Worm (Caenorhabditis elegans) whole organism, L4 larva: ENCODE data around the gene srh-298.

Experiments used
- R02D3.7 ChIP-seq: fragments of 150-350 bp; sonication (generic microtip); optimal IDR thresholded peaks from 3 replicates; lab custom pipeline; 2014; ENCODE audit warnings: missing biosample characterization, missing genetic modification characterization
- T20F7.1 ChIP-seq: fragments of 200-800 bp; sonication (Bioruptor generic); optimal IDR thresholded peaks from 2 replicates; lab custom pipeline; 2018; ENCODE audit warnings: mild to moderate bottlenecking, missing genetic modification characterization, missing compliant biosample characterization
- T26A8.4 ChIP-seq: fragments of 200-800 bp; sonication (Bioruptor generic); IDR thresholded peaks from 2 replicates; pipeline ENCODE4 v1.3.6; 2022; ENCODE audit warnings: missing genetic modification characterization, missing compliant biosample characterization
- Y105C5A.15 ChIP-seq: fragments of 200-800 bp; sonication (Bioruptor generic); IDR thresholded peaks from 2 replicates; pipeline ENCODE4 v1.3.6; 2022; ENCODE audit warnings: missing genetic modification characterization, missing compliant biosample characterization
- Y75B8A.6 ChIP-seq: fragments of 200-800 bp; sonication (Bioruptor generic); IDR thresholded peaks from 2 replicates; pipeline ENCODE4 v1.3.6; 2022; ENCODE audit warnings: missing genetic modification reagents, missing genetic modification characterization, missing compliant biosample characterization
- aha-1 ChIP-seq: fragments of 150-350 bp; peaks from one replicate; lab custom pipeline; 2014; ENCODE audit warnings: missing biosample characterization, missing genetic modification characterization
- ama-1 ChIP-seq: fragments of 150-350 bp; optimal IDR thresholded peaks from 2 replicates; lab custom pipeline; 2014; ENCODE audit warnings: inconsistent platforms, mixed read lengths
- attf-4 ChIP-seq: sonication (generic microtip); optimal IDR thresholded peaks from 3 replicates; lab custom pipeline; 2017; ENCODE audit warnings: missing biosample characterization, missing genetic modification characterization
- ces-1 ChIP-seq: fragments of 150-350 bp; sonication (generic microtip); optimal IDR thresholded peaks from 4 replicates; lab custom pipeline; 2014; ENCODE audit warnings: missing biosample characterization, missing genetic modification reagents, missing genetic modification characterization
- daf-12 ChIP-seq: fragments of 150-350 bp; optimal IDR thresholded peaks from 2 replicates; lab custom pipeline; 2014; ENCODE audit warnings: missing biosample characterization, missing genetic modification reagents, missing genetic modification characterization
- dmd-9 ChIP-seq: fragments of 200-800 bp; sonication (Bioruptor generic); IDR thresholded peaks from 2 replicates; pipeline ENCODE4 v1.3.6; 2022; ENCODE audit warnings: missing genetic modification reagents, missing genetic modification characterization, missing compliant biosample characterization
- egl-27 ChIP-seq: sonication (generic microtip); optimal IDR thresholded peaks from 3 replicates; lab custom pipeline; 2017; ENCODE audit warnings: missing biosample characterization, missing genetic modification reagents, missing genetic modification characterization
- hif-1 ChIP-seq, 2 experiments: sonication (generic microtip); optimal IDR thresholded peaks; 2 replicates each; lab custom pipeline; 2016 to 2017; ENCODE audit warnings: missing compliant biosample characterization in 2 of 2, missing genetic modification characterization in 2 of 2, missing genetic modification reagents in 2 of 2, missing genotype in 2 of 2, mild to moderate bottlenecking in 1 of 2
- jun-1 ChIP-seq: fragments of 150-350 bp; optimal IDR thresholded peaks from 2 replicates; lab custom pipeline; 2014; ENCODE audit warnings: missing biosample characterization, missing genetic modification reagents, missing genetic modification characterization
- lin-29 ChIP-seq: fragments of 200-800 bp; sonication (Bioruptor generic); IDR thresholded peaks from 2 replicates; pipeline ENCODE4 v1.3.6; 2022; ENCODE audit warnings: missing genetic modification reagents, missing genetic modification characterization, missing compliant biosample characterization
- madf-5 ChIP-seq, 2 experiments: fragments of 200-800 bp; sonication (Bioruptor generic); IDR thresholded peaks; 2 replicates each; pipeline ENCODE4 v1.3.6; 2022; ENCODE audit warnings: missing compliant biosample characterization in 2 of 2, missing genetic modification characterization in 2 of 2
- madf-9 ChIP-seq: fragments of 200-800 bp; sonication (Bioruptor generic); conservative IDR thresholded peaks from 2 replicates; pipeline ENCODE4 v1.3.6; 2022; ENCODE audit warnings: missing genetic modification reagents, missing genetic modification characterization, missing compliant biosample characterization
- mdl-1 ChIP-seq, 2 experiments: fragments of 150-350 bp in 1 of 2; sonication (generic microtip) in 1 of 2; optimal IDR thresholded peaks; 2 replicates each; lab custom pipeline; 2014 to 2017; ENCODE audit warnings: missing biosample characterization in 2 of 2, missing genetic modification characterization in 2 of 2
- mdt-29 ChIP-seq: fragments of 200-800 bp; sonication (Bioruptor generic); IDR thresholded peaks from 2 replicates; pipeline ENCODE4 v1.3.6; 2022; ENCODE audit warnings: missing genetic modification reagents, missing genetic modification characterization, missing compliant biosample characterization
- mep-1 ChIP-seq: fragments of 150-350 bp; sonication (generic microtip); optimal IDR thresholded peaks from 3 replicates; lab custom pipeline; 2014; ENCODE audit warnings: missing biosample characterization, missing genetic modification characterization
- nhr-11 ChIP-seq: fragments of 150-350 bp; optimal IDR thresholded peaks from 2 replicates; lab custom pipeline; 2014; ENCODE audit warnings: missing biosample characterization, missing genetic modification characterization
- nhr-25 ChIP-seq: sonication (generic microtip); optimal IDR thresholded peaks from 2 replicates; lab custom pipeline; 2017; ENCODE audit warnings: missing genetic modification characterization, mild to moderate bottlenecking, missing compliant biosample characterization, antibody characterized with exemption, moderate library complexity, borderline replicate concordance; ENCODE audit not compliant: insufficient read depth
- nhr-41 ChIP-seq: fragments of 200-800 bp; sonication (Bioruptor generic); IDR thresholded peaks from 2 replicates; pipeline ENCODE4 v1.3.6; 2022; ENCODE audit warnings: missing genetic modification reagents, missing genetic modification characterization, missing compliant biosample characterization
- nhr-48 ChIP-seq: sonication (generic microtip); optimal IDR thresholded peaks from 2 replicates; lab custom pipeline; 2016; ENCODE audit warnings: mild to moderate bottlenecking, missing genetic modification characterization, missing compliant biosample characterization
- nhr-77 ChIP-seq: fragments of 150-350 bp; optimal IDR thresholded peaks from 2 replicates; lab custom pipeline; 2014; ENCODE audit warnings: missing biosample characterization, missing genetic modification characterization
- pha-4 ChIP-seq, 2 experiments: fragments of 150-350 bp in 1 of 2; fragments of 200-800 bp in 1 of 2; sonication (Bioruptor generic) in 1 of 2; IDR thresholded peaks in 1 of 2; optimal IDR thresholded peaks in 1 of 2; 2 replicates each; pipeline versions ENCODE4 v1.3.6 to Lab custom; 2014 to 2022; ENCODE audit warnings: missing genetic modification characterization in 2 of 2, missing genetic modification reagents in 2 of 2, missing biosample characterization in 1 of 2, missing compliant biosample characterization in 1 of 2
- pqm-1 ChIP-seq: sonication (generic microtip); optimal IDR thresholded peaks from 2 replicates; lab custom pipeline; 2017; ENCODE audit warnings: missing biosample characterization, missing genetic modification characterization
- rbr-2 ChIP-seq: sonication (generic microtip); optimal IDR thresholded peaks from 2 replicates; lab custom pipeline; 2016; ENCODE audit warnings: missing genotype, missing genetic modification characterization, missing compliant biosample characterization
- saeg-2 ChIP-seq: fragments of 200-800 bp; sonication (Bioruptor generic); IDR thresholded peaks from 2 replicates; pipeline ENCODE4 v1.3.6; 2022; ENCODE audit warnings: missing genetic modification reagents, missing genetic modification characterization, missing compliant biosample characterization
- sdz-12 ChIP-seq: fragments of 200-800 bp; sonication (Bioruptor generic); optimal IDR thresholded peaks from 2 replicates; lab custom pipeline; 2018; ENCODE audit warnings: mild to moderate bottlenecking, missing genetic modification characterization, missing compliant biosample characterization
- set-16 ChIP-seq: fragments of 200-800 bp; sonication (Bioruptor generic); IDR thresholded peaks from 2 replicates; pipeline ENCODE4 v1.3.6; 2022; ENCODE audit warnings: missing genetic modification reagents, missing genetic modification characterization, missing compliant biosample characterization
- unc-62 ChIP-seq, 3 experiments: fragments of 150-350 bp in 1 of 3; sonication (generic microtip); optimal IDR thresholded peaks in 2 of 3; peaks in 1 of 3; 1 replicate in 1 of 3; 2 replicates in 2 of 3; lab custom pipeline; 2014 to 2017; ENCODE audit warnings: missing biosample characterization in 3 of 3, missing genetic modification characterization in 3 of 3, missing genetic modification reagents in 3 of 3, missing genotype in 1 of 3
- zfp-3 ChIP-seq: fragments of 200-800 bp; sonication (Bioruptor generic); conservative IDR thresholded peaks from 2 replicates; pipeline ENCODE4 v1.3.6; 2022; ENCODE audit warnings: missing genetic modification reagents, missing genetic modification characterization, missing compliant biosample characterization
- zip-11 ChIP-seq: fragments of 200-800 bp; sonication (Bioruptor generic); IDR thresholded peaks from 2 replicates; pipeline ENCODE4 v1.3.6; 2022; ENCODE audit warnings: missing genetic modification characterization, missing compliant biosample characterization

srh-298 gene

ce11 chrV:17818567-17818966, at the start of gene srh-298:
srh-298 (plus strand) TSS chrV:17818867.
- TF ChIP-seq zfp-3 (GFP tag; lab: Robert Waterston, UW) (no peak), daf-12 (tag; lab: Kevin White, UChicago) (no peak), T20F7.1 (GFP tag; lab: Kevin White, UChicago) (no peak), dmd-9 (GFP tag; lab: Robert Waterston, UW) (no peak), unc-62 (GFP tag; optimal IDR thresholded peaks at IDR 0.05 in 1 of 2; lab: Kevin White, UChicago) (peak in 1 of 2 experiments; percentile 26), unc-62 (tag; optimal IDR thresholded peaks at IDR 0.05; lab: Kevin White, UChicago) (no peak)

ce11 chrV:17773108-17773507, 45.6 kb upstream of the srh-298 start, which contains the start of gene sre-21:
sre-21 (minus strand) TSS chrV:17773208.
- TF ChIP-seq rbr-2 (tag; lab: Kevin White, UChicago) (no peak), mep-1 (tag; lab: Kevin White, UChicago) (no peak), dmd-9 (GFP tag; lab: Robert Waterston, UW) (no peak), madf-9 (GFP tag; lab: Robert Waterston, UW) (no peak), R02D3.7 (tag; lab: Kevin White, UChicago) (no peak), pqm-1 (tag; lab: Kevin White, UChicago) (no peak), attf-4 (tag; lab: Kevin White, UChicago) (no peak), Y75B8A.6 (GFP tag; lab: Robert Waterston, UW) (no peak), ces-1 (GFP tag; lab: Kevin White, UChicago) (no peak), ama-1 (lab: Kevin White, UChicago) (no peak), lin-29 (GFP tag; lab: Robert Waterston, UW) (no peak), pha-4 (GFP tag; IDR thresholded peaks at IDR 0.05; lab: Robert Waterston, UW) (no peak), pha-4 (tag; optimal IDR thresholded peaks at IDR 0.05; lab: Kevin White, UChicago) (no peak), madf-5 (GFP tag; IDR thresholded peaks at IDR 0.05; lab: Robert Waterston, UW) (no peak), saeg-2 (GFP tag; lab: Robert Waterston, UW) (no peak), nhr-48 (tag; lab: Kevin White, UChicago) (no peak), unc-62 (GFP tag; optimal IDR thresholded peaks at IDR 0.05 in 1 of 2; lab: Kevin White, UChicago) (no peak), unc-62 (tag; optimal IDR thresholded peaks at IDR 0.05; lab: Kevin White, UChicago) (no peak), nhr-11 (no peak), nhr-77 (tag; lab: Kevin White, UChicago) (no peak), zip-11 (GFP tag; lab: Robert Waterston, UW) (no peak), sdz-12 (GFP tag; lab: Kevin White, UChicago) (no peak)

ce11 chrV:17777127-17777526, 41.5 kb upstream of the srh-298 start, which contains the start of gene ddo-1:
ddo-1 (minus strand) TSS chrV:17777227.
- TF ChIP-seq mdl-1 (tag; optimal IDR thresholded peaks at IDR 0.05; lab: Kevin White, UChicago) (no peak), mdt-29 (GFP tag; lab: Robert Waterston, UW) (no peak), jun-1 (tag; lab: Kevin White, UChicago) (no peak), Y105C5A.15 (GFP tag; lab: Robert Waterston, UW) (no peak), R02D3.7 (tag; lab: Kevin White, UChicago) (no peak), T26A8.4 (no peak), nhr-25 (tag; lab: Kevin White, UChicago) (no peak), hif-1 (tag; optimal IDR thresholded peaks at IDR 0.05; lab: Kevin White, UChicago) (no peak), egl-27 (tag; lab: Kevin White, UChicago) (no peak), unc-62 (GFP tag; optimal IDR thresholded peaks at IDR 0.05 in 1 of 2; lab: Kevin White, UChicago) (no peak), unc-62 (tag; optimal IDR thresholded peaks at IDR 0.05; lab: Kevin White, UChicago) (no peak), nhr-77 (tag; lab: Kevin White, UChicago) (no peak), nhr-41 (GFP tag; lab: Robert Waterston, UW) (no peak), madf-5 (GFP tag; IDR thresholded peaks at IDR 0.05; lab: Robert Waterston, UW) (no peak)
- TF ChIP-seq, all 104 proteins: peak for 0

- TF ChIP-seq set-16 (GFP tag; lab: Robert Waterston, UW) (no peak), aha-1 (tag; lab: Kevin White, UChicago) (peak; percentile 4)
These were observed 41.0 kb upstream of the srh-298 start, which contains the start of gene C47A10.12 for ce11 chrV:17777624-17778023. C47A10.12 (plus strand) TSS chrV:17777924.
